Fruit fly (Drosophila melanogaster) whole organism: Measurements from ENCODE around the gene slif.

Source experiments
- psq ChIP-seq: fragments of >200 bp; optimal IDR thresholded peaks from 2 replicates; lab custom pipeline; 2017
- usp ChIP-seq: fragments of >200 bp; optimal IDR thresholded peaks from 2 replicates; lab custom pipeline; 2017; ENCODE audit warnings: missing biosample characterization, missing genetic modification characterization, mixed read lengths

- TF ChIP-seq psq = no peak
- no peak for TF ChIP-seq usp (GFP tag; lab: Kevin White, UChicago)
Measured at dm6 chr3L:22870378-22870777, 10.5 kb upstream of the slif start.
